Fruit fly (Drosophila melanogaster): ENCODE data around the gene CG11714.

CG11714 gene

DNA sequence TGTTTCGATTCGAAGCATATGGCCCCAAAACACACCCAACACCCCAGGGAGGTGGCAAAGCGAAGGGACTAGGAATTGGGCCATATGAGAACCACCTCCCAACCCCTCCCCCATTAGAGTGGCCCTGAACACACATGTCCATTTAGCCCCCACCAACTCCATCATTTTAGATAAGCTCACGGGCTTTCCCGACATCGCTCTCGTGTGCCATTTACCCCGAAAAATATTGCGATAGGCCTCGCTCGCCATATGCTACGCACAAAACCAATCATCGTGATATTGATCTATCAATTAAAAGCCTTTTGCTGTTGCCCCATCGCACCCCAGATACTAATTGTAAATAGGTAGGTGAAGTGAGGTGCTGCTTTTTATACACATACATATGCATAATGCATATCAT lies 7.9 kb upstream of the CG11714 start (continued):
- no peak for TF ChIP-seq Sin3A (optimal IDR thresholded peaks at IDR 0.05)
- no peak for TF ChIP-seq hth (optimal IDR thresholded peaks at IDR 0.05)
- TF ChIP-seq gcm (GFP tag; optimal IDR thresholded peaks at IDR 0.05) = no peak
- no peak for TF ChIP-seq da (GFP tag; optimal IDR thresholded peaks at IDR 0.05)
- no peak for TF ChIP-seq CG4617 (GFP tag; optimal IDR thresholded peaks at IDR 0.05; ENCODE audit: borderline replicate concordance)
- no peak for TF ChIP-seq CG3847 (GFP tag; IDR thresholded peaks at IDR 0.05)
- no peak for TF ChIP-seq Atf3 (GFP tag; optimal IDR thresholded peaks at IDR 0.05)
- TF ChIP-seq Trl (optimal IDR thresholded peaks at IDR 0.05) = no peak
- TF ChIP-seq Trl (GFP tag; optimal IDR thresholded peaks at IDR 0.05) = no peak
- no peak for TF ChIP-seq en (GFP tag; optimal IDR thresholded peaks at IDR 0.05)
- TF ChIP-seq scrt (GFP tag; optimal IDR thresholded peaks at IDR 0.05) = no peak
- TF ChIP-seq CG15514 (GFP tag; optimal IDR thresholded peaks at IDR 0.05) = no peak
- no peak for TF ChIP-seq CG13424 (tag; optimal IDR thresholded peaks at IDR 0.05)
- no peak for TF ChIP-seq Asciz (GFP tag; optimal IDR thresholded peaks at IDR 0.05)
- no peak for TF ChIP-seq Bdp1 (GFP tag; optimal IDR thresholded peaks at IDR 0.05)
- peak; percentile 69 for TF ChIP-seq sens (GFP tag)
- TF ChIP-seq CoRest (tag; optimal IDR thresholded peaks at IDR 0.05) = no peak
- TF ChIP-seq so (GFP tag; IDR thresholded peaks at IDR 0.05) = peak; percentile 7; the same call in 1 of the 3 replicates
- TF ChIP-seq CG12769 (tag; optimal IDR thresholded peaks at IDR 0.05) = peak; percentile 62
- no peak for TF ChIP-seq CG8359 (GFP tag; optimal IDR thresholded peaks at IDR 0.05; ENCODE audit: borderline replicate concordance)
- TF ChIP-seq mirr (GFP tag; optimal IDR thresholded peaks at IDR 0.05) = peak; percentile 90
- TF ChIP-seq croc (GFP tag; conservative IDR thresholded peaks at IDR 0.05) = no peak
- no peak for TF ChIP-seq CG3726 (GFP tag; IDR thresholded peaks at IDR 0.05)
- TF ChIP-seq ac (GFP tag; optimal IDR thresholded peaks at IDR 0.05) = no peak
- no peak for TF ChIP-seq CG18262 (tag; optimal IDR thresholded peaks at IDR 0.05)
- peak; percentile 87 for TF ChIP-seq exex (tag; optimal IDR thresholded peaks at IDR 0.05)
- TF ChIP-seq CG8765 (GFP tag; IDR thresholded peaks at IDR 0.05) = no peak
- TF ChIP-seq CG34376 (GFP tag; optimal IDR thresholded peaks at IDR 0.05) = peak; percentile 9
- TF ChIP-seq Dp (GFP tag; optimal IDR thresholded peaks at IDR 0.05) = no peak
- no peak for TF ChIP-seq D19A (tag; optimal IDR thresholded peaks at IDR 0.05)
- TF ChIP-seq CG7556 (GFP tag; optimal IDR thresholded peaks at IDR 0.05) = no peak
- 0 out of 2 replicates have a peak, but pooled peaks have one; percentile 18 for TF ChIP-seq Awh (GFP tag; IDR thresholded peaks at IDR 0.05)
- no peak for TF ChIP-seq sna (GFP tag; IDR thresholded peaks at IDR 0.05; ENCODE audit: partially characterized antibody)
- TF ChIP-seq grau (tag; optimal IDR thresholded peaks at IDR 0.05) = no peak
- TF ChIP-seq HLH3B (GFP tag; IDR thresholded peaks at IDR 0.05) = no peak
- TF ChIP-seq CG31388 (GFP tag; optimal IDR thresholded peaks at IDR 0.05) = no peak
- TF ChIP-seq az2 (GFP tag; optimal IDR thresholded peaks at IDR 0.05) = no peak
- no peak for TF ChIP-seq ssp (GFP tag; IDR thresholded peaks at IDR 0.05)
- TF ChIP-seq br (optimal IDR thresholded peaks at IDR 0.05) = no peak
- TF ChIP-seq lbe (GFP tag; optimal IDR thresholded peaks at IDR 0.05) = no peak

DNA sequence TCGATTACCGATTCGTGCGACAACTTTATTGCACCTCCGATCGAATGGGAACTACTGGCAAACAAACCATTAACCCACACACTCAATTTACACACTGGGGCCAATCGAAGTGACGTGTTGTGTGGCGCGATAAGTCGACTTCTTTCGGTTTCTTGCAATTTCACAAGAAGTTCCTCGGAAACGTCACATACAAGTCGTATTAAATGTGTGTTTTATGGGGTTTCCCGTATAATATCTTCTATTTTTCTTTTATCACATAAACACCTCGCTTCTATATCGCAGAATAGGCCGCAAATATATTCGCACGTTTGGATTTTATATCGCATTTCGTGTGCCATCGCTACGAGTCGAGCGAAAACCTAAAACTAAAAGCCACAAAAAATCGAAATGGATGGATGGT lies 7.2 kb upstream of the CG11714 start:
- peak; percentile 43 for TF ChIP-seq exex (tag; optimal IDR thresholded peaks at IDR 0.05)
- no peak for TF ChIP-seq hb (GFP tag; IDR thresholded peaks at IDR 0.05; ENCODE audit: partially characterized antibody)
- TF ChIP-seq sug (tag; optimal IDR thresholded peaks at IDR 0.05) = peak; percentile 1
